Worm (Caenorhabditis elegans): ENCODE data around the gene ubq-1.

DNA sequence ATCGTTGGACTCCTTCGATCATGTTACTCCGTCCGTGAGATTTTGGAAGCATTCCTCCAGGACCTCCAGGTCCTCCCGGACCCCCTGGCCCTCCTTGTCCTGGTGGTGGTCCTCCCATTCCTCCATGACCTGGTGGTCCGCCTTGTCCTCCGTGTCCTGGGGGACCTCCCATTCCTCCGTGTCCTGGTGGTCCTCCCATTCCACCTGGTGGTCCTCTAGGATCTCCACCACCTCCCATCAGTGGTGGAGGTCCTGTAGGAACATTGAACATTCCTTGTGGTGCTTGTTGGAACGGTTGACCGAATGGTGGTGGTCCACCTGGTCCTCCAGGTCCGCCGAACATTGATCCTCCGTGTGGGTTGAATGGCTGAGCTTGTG is 13.8 kb downstream of the ubq-1 start:
- TF ChIP-seq ztf-23 (GFP tag; IDR thresholded peaks at IDR 0.05) (no peak), T22C8.4 (GFP tag; IDR thresholded peaks at IDR 0.05) (no peak), klf-2 (GFP tag; conservative IDR thresholded peaks at IDR 0.05) (no peak), ref-1 (GFP tag; conservative IDR thresholded peaks at IDR 0.05) (no peak), cog-1 (tag; optimal IDR thresholded peaks at IDR 0.05) (no peak), flt-1 (GFP tag; IDR thresholded peaks at IDR 0.05) (no peak), ztf-29 (GFP tag; IDR thresholded peaks at IDR 0.05) (no peak), med-1 (GFP tag; optimal IDR thresholded peaks at IDR 0.05; ENCODE audit: insufficient read depth) (no peak)

Data from whole organism, midembryonic.